Worm (Caenorhabditis elegans) whole organism, L1 larva: ENCODE results near the gene Y62E10A.20.

Experiments used
- C04F5.9 ChIP-seq: sonication (generic microtip); optimal IDR thresholded peaks from 2 replicates; lab custom pipeline; 2016; ENCODE audit warnings: missing genetic modification characterization, missing compliant biosample characterization
- C16A3.4 ChIP-seq: fragments of 150-350 bp; optimal IDR thresholded peaks from 2 replicates; lab custom pipeline; 2014; ENCODE audit warnings: missing biosample characterization, missing genetic modification characterization
- C34B4.2 ChIP-seq: sonication (generic microtip); optimal IDR thresholded peaks from 2 replicates; lab custom pipeline; 2017; ENCODE audit warnings: mild to moderate bottlenecking, missing genetic modification characterization, missing compliant biosample characterization
- Y116A8C.19 ChIP-seq: sonication (generic microtip); optimal IDR thresholded peaks from 2 replicates; lab custom pipeline; 2016; ENCODE audit warnings: missing compliant biosample characterization, missing genetic modification characterization, borderline replicate concordance
- alr-1 ChIP-seq: fragments of 200-800 bp; sonication (Bioruptor generic); optimal IDR thresholded peaks from 2 replicates; lab custom pipeline; 2018; ENCODE audit warnings: borderline replicate concordance, mild to moderate bottlenecking, missing genetic modification characterization, missing compliant biosample characterization
- ama-1 ChIP-seq: fragments of 150-350 bp; optimal IDR thresholded peaks from 2 replicates; lab custom pipeline; 2014
- blmp-1 ChIP-seq: fragments of 150-350 bp; optimal IDR thresholded peaks from 2 replicates; lab custom pipeline; 2014; ENCODE audit warnings: missing biosample characterization, missing genetic modification characterization
- ceh-63 ChIP-seq: fragments of 200-800 bp; sonication (Bioruptor generic); optimal IDR thresholded peaks from 2 replicates; lab custom pipeline; 2018; ENCODE audit warnings: mild to moderate bottlenecking, missing genetic modification characterization, missing compliant biosample characterization
- ceh-82 ChIP-seq, 3 experiments: fragments of 150-350 bp in 1 of 3; sonication (generic microtip) in 2 of 3; optimal IDR thresholded peaks; 2 replicates each; lab custom pipeline; 2014 to 2017; ENCODE audit warnings: missing biosample characterization in 3 of 3, missing genetic modification characterization in 3 of 3
- ceh-88 ChIP-seq: fragments of 200-800 bp; sonication (Bioruptor generic); IDR thresholded peaks from 2 replicates; pipeline ENCODE4 v1.3.6; 2022; ENCODE audit warnings: missing genetic modification characterization, missing compliant biosample characterization
- dpl-1 ChIP-seq, 3 experiments: fragments of 150-350 bp in 2 of 3; sonication (generic microtip) in 1 of 3; optimal IDR thresholded peaks; 2 replicates each; lab custom pipeline; 2014 to 2017; ENCODE audit warnings: missing biosample characterization in 3 of 3, missing genetic modification characterization in 3 of 3, missing genetic modification reagents in 3 of 3
- dsc-1 ChIP-seq: sonication (generic microtip); optimal IDR thresholded peaks from 2 replicates; lab custom pipeline; 2016; ENCODE audit warnings: mild to moderate bottlenecking, missing genetic modification characterization, missing compliant biosample characterization
- egl-13 ChIP-seq: sonication (generic microtip); optimal IDR thresholded peaks from 2 replicates; lab custom pipeline; 2016; ENCODE audit warnings: missing genotype, missing genetic modification reagents, missing genetic modification characterization, missing compliant biosample characterization
- egl-27 ChIP-seq, 2 experiments: fragments of 150-350 bp in 1 of 2; sonication (generic microtip); optimal IDR thresholded peaks; 3 replicates each; lab custom pipeline; 2017 to 2018; ENCODE audit warnings: missing biosample characterization in 2 of 2, missing genetic modification characterization in 2 of 2, missing genetic modification reagents in 2 of 2
- elt-2 ChIP-seq: sonication (generic microtip); optimal IDR thresholded peaks from 2 replicates; lab custom pipeline; 2016; ENCODE audit warnings: missing genetic modification characterization, mild to moderate bottlenecking, inconsistent platforms, missing compliant biosample characterization, missing genetic modification reagents
- ets-5 ChIP-seq: fragments of 200-800 bp; sonication (Bioruptor generic); IDR thresholded peaks from 2 replicates; pipeline ENCODE4 v1.3.6; 2022; ENCODE audit warnings: missing genetic modification characterization, missing compliant biosample characterization
- fkh-4 ChIP-seq: sonication (generic microtip); optimal IDR thresholded peaks from 2 replicates; lab custom pipeline; 2016; ENCODE audit warnings: missing compliant biosample characterization, missing genetic modification characterization, borderline replicate concordance
- grh-1 ChIP-seq: fragments of 200-800 bp; sonication (Bioruptor generic); IDR thresholded peaks from 2 replicates; pipeline ENCODE4 v1.3.6; 2022; ENCODE audit warnings: missing genetic modification reagents, missing genetic modification characterization, missing compliant biosample characterization
- hlh-17 ChIP-seq: fragments of 200-800 bp; sonication (Bioruptor generic); optimal IDR thresholded peaks from 2 replicates; lab custom pipeline; 2018; ENCODE audit warnings: missing genetic modification characterization, mild to moderate bottlenecking, missing compliant biosample characterization, moderate library complexity, borderline replicate concordance
- hpl-2 ChIP-seq: fragments of 150-350 bp; optimal IDR thresholded peaks from 2 replicates; lab custom pipeline; 2014; ENCODE audit warnings: missing biosample characterization, missing genetic modification reagents, missing genetic modification characterization
- irx-1 ChIP-seq: sonication (generic microtip); optimal IDR thresholded peaks from 2 replicates; lab custom pipeline; 2016; ENCODE audit warnings: missing genetic modification characterization, missing compliant biosample characterization
- isw-1 ChIP-seq: fragments of 200-800 bp; sonication (Bioruptor generic); IDR thresholded peaks from 2 replicates; pipeline ENCODE4 v1.3.6; 2022; ENCODE audit warnings: missing genetic modification characterization, missing compliant biosample characterization
- jun-1 ChIP-seq: fragments of 150-350 bp; optimal IDR thresholded peaks from 2 replicates; lab custom pipeline; 2014; ENCODE audit warnings: missing biosample characterization, missing genetic modification reagents, missing genetic modification characterization
- lin-13 ChIP-seq: fragments of 150-350 bp; optimal IDR thresholded peaks from 2 replicates; lab custom pipeline; 2014; ENCODE audit warnings: missing biosample characterization, missing genetic modification reagents, missing genetic modification characterization
- lin-35 ChIP-seq, 2 experiments: fragments of 150-350 bp; optimal IDR thresholded peaks; 2 replicates each; lab custom pipeline; 2014; ENCODE audit warnings: missing biosample characterization in 2 of 2, missing genetic modification characterization in 2 of 2, missing genetic modification reagents in 2 of 2
- lin-39 ChIP-seq: fragments of 150-350 bp; optimal IDR thresholded peaks from 2 replicates; lab custom pipeline; 2014; ENCODE audit warnings: missing biosample characterization, missing genetic modification reagents, missing genetic modification characterization
- lsy-2 ChIP-seq, 2 experiments: fragments of 150-350 bp; optimal IDR thresholded peaks; 2 replicates each; lab custom pipeline; 2014; ENCODE audit warnings: missing biosample characterization in 2 of 2, missing genetic modification characterization in 2 of 2
- mep-1 ChIP-seq: fragments of 150-350 bp; optimal IDR thresholded peaks from 2 replicates; lab custom pipeline; 2014; ENCODE audit warnings: missing biosample characterization, missing genetic modification characterization
- nhr-12 ChIP-seq: sonication (generic microtip); optimal IDR thresholded peaks from 2 replicates; lab custom pipeline; 2017; ENCODE audit warnings: missing biosample characterization, missing genetic modification characterization
- nhr-20 ChIP-seq: sonication (generic microtip); optimal IDR thresholded peaks from 2 replicates; lab custom pipeline; 2016; ENCODE audit warnings: mild to moderate bottlenecking, missing genetic modification characterization, missing compliant biosample characterization
- nhr-28 ChIP-seq: fragments of 150-350 bp; optimal IDR thresholded peaks from 2 replicates; lab custom pipeline; 2014; ENCODE audit warnings: missing biosample characterization, missing genetic modification characterization
- nhr-47 ChIP-seq: sonication (generic microtip); optimal IDR thresholded peaks from 2 replicates; lab custom pipeline; 2016; ENCODE audit warnings: mild to moderate bottlenecking, missing genetic modification characterization, moderate library complexity, missing compliant biosample characterization
- nhr-71 ChIP-seq: sonication (generic microtip); optimal IDR thresholded peaks from 2 replicates; lab custom pipeline; 2016; ENCODE audit warnings: mild to moderate bottlenecking, missing genetic modification characterization, moderate library complexity, missing compliant biosample characterization
- nhr-76 ChIP-seq: sonication (generic microtip); optimal IDR thresholded peaks from 2 replicates; lab custom pipeline; 2017; ENCODE audit warnings: missing biosample characterization, missing genetic modification characterization
- nhr-84 ChIP-seq: sonication (generic microtip); optimal IDR thresholded peaks from 2 replicates; lab custom pipeline; 2017; ENCODE audit warnings: missing biosample characterization, missing genetic modification characterization
- nhr-85 ChIP-seq: sonication (generic microtip); peaks from one replicate; lab custom pipeline; 2016; ENCODE audit warnings: missing genetic modification characterization, inconsistent platforms, missing compliant biosample characterization
- pag-3 ChIP-seq: sonication (generic microtip); optimal IDR thresholded peaks from 2 replicates; lab custom pipeline; 2017; ENCODE audit warnings: missing genetic modification characterization, mild to moderate bottlenecking, missing compliant biosample characterization, antibody characterized with exemption, borderline replicate concordance; ENCODE audit not compliant: insufficient read depth
- pax-3 ChIP-seq: fragments of 200-800 bp; sonication (Bioruptor generic); optimal IDR thresholded peaks from 2 replicates; lab custom pipeline; 2018; ENCODE audit warnings: mild to moderate bottlenecking, missing genetic modification characterization, moderate library complexity, missing compliant biosample characterization
- skn-1 ChIP-seq: fragments of 150-350 bp; optimal IDR thresholded peaks from 2 replicates; lab custom pipeline; 2014; ENCODE audit warnings: missing biosample characterization, missing genetic modification characterization
- snu-23 ChIP-seq: sonication (generic microtip); optimal IDR thresholded peaks from 2 replicates; lab custom pipeline; 2016; ENCODE audit warnings: missing genetic modification characterization, missing compliant biosample characterization
- sox-4 ChIP-seq: sonication (generic microtip); optimal IDR thresholded peaks from 2 replicates; lab custom pipeline; 2016; ENCODE audit warnings: missing genetic modification characterization, missing compliant biosample characterization
- sup-37 ChIP-seq: fragments of 200-800 bp; sonication (Bioruptor generic); optimal IDR thresholded peaks from 2 replicates; lab custom pipeline; 2018; ENCODE audit warnings: mild to moderate bottlenecking, missing genetic modification characterization, missing compliant biosample characterization
- swsn-7 ChIP-seq: sonication (generic microtip); optimal IDR thresholded peaks from 2 replicates; lab custom pipeline; 2016; ENCODE audit warnings: missing genetic modification characterization, missing compliant biosample characterization
- tlp-1 ChIP-seq: fragments of 150-350 bp; optimal IDR thresholded peaks from 2 replicates; lab custom pipeline; 2014; ENCODE audit warnings: missing biosample characterization, missing genetic modification characterization
- unc-130 ChIP-seq: fragments of 150-350 bp; optimal IDR thresholded peaks from 2 replicates; lab custom pipeline; 2017; ENCODE audit warnings: missing biosample characterization, missing genetic modification characterization, inconsistent platforms
- xbp-1 ChIP-seq: sonication (generic microtip); optimal IDR thresholded peaks from 2 replicates; lab custom pipeline; 2016; ENCODE audit warnings: missing genetic modification characterization, missing compliant biosample characterization
- zip-4 ChIP-seq: fragments of 200-800 bp; sonication (Bioruptor generic); optimal IDR thresholded peaks from 2 replicates; lab custom pipeline; 2018; ENCODE audit warnings: mild to moderate bottlenecking, missing genetic modification characterization, moderate library complexity, missing compliant biosample characterization
- ztf-11 ChIP-seq, 2 experiments: sonication (generic microtip); optimal IDR thresholded peaks; 2 replicates each; lab custom pipeline; 2016 to 2017; ENCODE audit warnings: missing genetic modification characterization in 2 of 2, missing biosample characterization in 1 of 2, missing compliant biosample characterization in 1 of 2

Y62E10A.20 gene

DNA sequence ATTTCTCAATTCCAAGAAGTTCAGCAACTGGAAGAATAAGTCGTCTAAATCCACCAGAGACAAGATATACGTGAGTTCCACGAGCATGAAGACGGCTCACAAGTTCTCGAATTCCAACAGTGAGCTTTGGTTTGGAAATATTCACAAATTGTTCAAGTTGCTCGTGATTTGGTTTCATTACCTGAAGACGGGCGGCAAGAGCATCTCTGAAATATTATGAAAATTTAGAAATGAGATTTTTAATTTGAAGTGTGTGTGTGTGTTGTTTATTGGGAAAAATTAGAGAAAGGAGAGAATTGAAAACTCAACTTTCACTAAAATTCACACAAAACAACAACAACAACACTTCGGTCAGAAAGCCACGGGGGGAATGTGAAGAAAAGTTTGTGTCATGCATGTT, 4.9 kb upstream of the Y62E10A.20 start:
- TF ChIP-seq blmp-1 (tag; lab: Kevin White, UChicago) (no peak), nhr-47 (tag; lab: Kevin White, UChicago) (peak; percentile 0), ztf-11 (tag; optimal IDR thresholded peaks at IDR 0.05; lab: Kevin White, UChicago) (no peak)

DNA sequence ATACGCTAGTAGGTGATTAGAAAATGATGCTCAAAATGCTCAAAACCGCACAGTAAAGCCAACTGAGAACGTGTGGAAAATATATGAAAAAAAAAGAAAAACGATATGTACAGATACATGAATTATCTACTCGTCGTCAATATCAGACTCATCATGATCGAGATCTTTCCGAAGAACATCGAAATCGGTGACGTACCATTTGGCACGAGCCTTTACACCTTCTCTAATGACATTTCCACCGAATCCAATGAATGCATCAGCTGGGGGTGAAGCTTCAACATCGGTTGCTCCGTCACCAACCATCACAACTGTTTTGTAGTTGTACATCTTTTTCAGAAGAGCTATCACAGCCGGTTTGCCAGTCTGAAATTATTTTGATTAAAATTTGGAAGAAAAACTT, 3.3 kb upstream of the Y62E10A.20 start:
- no peak for TF ChIP-seq nhr-28 (tag; lab: Kevin White, UChicago)
- TF ChIP-seq zip-4 (GFP tag; lab: Kevin White, UChicago), result no peak
- no peak for TF ChIP-seq jun-1 (tag; lab: Kevin White, UChicago)
- TF ChIP-seq dpl-1 (GFP tag; optimal IDR thresholded peaks at IDR 0.05; lab: Kevin White, UChicago), result no peak
- TF ChIP-seq lin-35 (GFP tag; optimal IDR thresholded peaks at IDR 0.05; lab: Kevin White, UChicago), result no peak
- TF ChIP-seq grh-1, result no peak
- no peak for TF ChIP-seq unc-130 (tag; lab: Kevin White, UChicago)
- TF ChIP-seq dsc-1 (tag; lab: Kevin White, UChicago), result no peak
- no peak for TF ChIP-seq tlp-1 (tag; lab: Kevin White, UChicago)
- TF ChIP-seq pag-3, result no peak
- TF ChIP-seq pax-3 (tag; lab: Kevin White, UChicago), result no peak
- no peak for TF ChIP-seq lin-39
- TF ChIP-seq nhr-84 (tag; lab: Kevin White, UChicago), result no peak
- no peak for TF ChIP-seq ceh-88 (GFP tag; lab: Robert Waterston, UW)
- no peak for TF ChIP-seq sup-37 (GFP tag; lab: Kevin White, UChicago)
- TF ChIP-seq C16A3.4 (tag; lab: Kevin White, UChicago), result no peak
- no peak for TF ChIP-seq fkh-4 (tag; lab: Kevin White, UChicago)

DNA sequence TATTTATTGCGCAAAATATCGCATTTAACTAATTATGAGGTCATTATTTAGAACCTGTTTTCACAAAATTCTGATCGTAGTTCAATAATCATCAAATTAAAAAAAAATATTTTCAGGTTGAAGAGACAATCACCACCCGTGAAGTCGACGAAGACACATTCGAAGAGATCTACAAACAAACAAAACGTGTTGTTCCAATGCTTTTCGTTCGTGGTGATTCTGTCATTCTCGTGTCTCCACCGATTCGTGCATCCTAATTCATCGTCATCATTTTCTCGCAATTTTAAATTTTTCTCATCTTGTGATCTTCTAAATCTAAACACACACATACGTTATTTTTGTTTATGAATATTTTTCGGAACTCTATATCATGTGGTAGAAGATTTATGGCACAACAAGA, 2.9 kb upstream of the Y62E10A.20 start:
- no peak for TF ChIP-seq elt-2 (tag; lab: Kevin White, UChicago)
- peak; percentile 3 for TF ChIP-seq nhr-20 (tag; lab: Kevin White, UChicago)
- TF ChIP-seq lin-13 (GFP tag; lab: Kevin White, UChicago), result no peak
- TF ChIP-seq sup-37 (GFP tag; lab: Kevin White, UChicago), result no peak
- TF ChIP-seq alr-1 (tag; lab: Kevin White, UChicago), result no peak
- TF ChIP-seq nhr-85, result peak; percentile 65
- TF ChIP-seq hlh-17 (GFP tag; lab: Kevin White, UChicago), result no peak
- TF ChIP-seq pag-3, result no peak
- no peak for TF ChIP-seq ceh-82 (tag; optimal IDR thresholded peaks at IDR 0.05; lab: Kevin White, UChicago)
- no peak for TF ChIP-seq ceh-88 (GFP tag; lab: Robert Waterston, UW)
- TF ChIP-seq skn-1, result no peak
- no peak for TF ChIP-seq swsn-7 (tag; lab: Kevin White, UChicago)
- TF ChIP-seq lsy-2 (tag; optimal IDR thresholded peaks at IDR 0.05; lab: Kevin White, UChicago), result no peak
- no peak for TF ChIP-seq xbp-1 (tag; lab: Kevin White, UChicago)
- TF ChIP-seq ztf-11 (tag; optimal IDR thresholded peaks at IDR 0.05; lab: Kevin White, UChicago), result no peak
- TF ChIP-seq egl-13, result no peak
- TF ChIP-seq ets-5 (GFP tag; lab: Robert Waterston, UW), result no peak
- no peak for TF ChIP-seq C04F5.9 (tag; lab: Kevin White, UChicago)
- TF ChIP-seq Y116A8C.19 (tag; lab: Kevin White, UChicago), result no peak
- TF ChIP-seq nhr-12 (tag; lab: Kevin White, UChicago), result no peak
- no peak for TF ChIP-seq C34B4.2 (tag; lab: Kevin White, UChicago)
- no peak for TF ChIP-seq sox-4 (tag; lab: Kevin White, UChicago)
- no peak for TF ChIP-seq mep-1 (tag; lab: Kevin White, UChicago)
- no peak for TF ChIP-seq nhr-76 (tag; lab: Kevin White, UChicago)
- TF ChIP-seq zip-4 (GFP tag; lab: Kevin White, UChicago), result no peak
- no peak for TF ChIP-seq blmp-1 (tag; lab: Kevin White, UChicago)
- TF ChIP-seq nhr-71 (tag; lab: Kevin White, UChicago), result peak; percentile 42
- no peak for TF ChIP-seq ama-1 (lab: Kevin White, UChicago)
- TF ChIP-seq irx-1 (tag; lab: Kevin White, UChicago), result no peak
- no peak for TF ChIP-seq lin-35 (GFP tag; optimal IDR thresholded peaks at IDR 0.05; lab: Kevin White, UChicago)
- no peak for TF ChIP-seq isw-1 (GFP tag; lab: Robert Waterston, UW)
- no peak for TF ChIP-seq egl-27 (tag; optimal IDR thresholded peaks at IDR 0.05; lab: Kevin White, UChicago)
- no peak for TF ChIP-seq hpl-2
- peak; percentile 16 for TF ChIP-seq nhr-47 (tag; lab: Kevin White, UChicago)
- no peak for TF ChIP-seq ceh-63
- no peak for TF ChIP-seq jun-1 (tag; lab: Kevin White, UChicago)
- peak; percentile 17 for TF ChIP-seq snu-23 (GFP tag; lab: Kevin White, UChicago)
